Fruit fly (Drosophila melanogaster) whole organism: ENCODE data around the gene Atg2.

ENCODE experiments used
- CG8478 ChIP-seq: fragments of >200 bp; optimal IDR thresholded peaks from 2 replicates; lab custom pipeline; 2018; ENCODE audit warnings: inconsistent platforms
- Dll ChIP-seq: fragments of >200 bp; optimal IDR thresholded peaks from 2 replicates; lab custom pipeline; 2017
- EcR ChIP-seq, 2 experiments: fragments of >200 bp; optimal IDR thresholded peaks; 2 replicates each; lab custom pipeline; 2017; ENCODE audit warnings: missing biosample characterization in 2 of 2, missing genetic modification characterization in 2 of 2, missing genetic modification reagents in 2 of 2
- pan ChIP-seq: fragments of >200 bp; optimal IDR thresholded peaks from 2 replicates; lab custom pipeline; 2017
- psq ChIP-seq: fragments of >200 bp; optimal IDR thresholded peaks from 2 replicates; lab custom pipeline; 2017
- usp ChIP-seq: fragments of >200 bp; optimal IDR thresholded peaks from 2 replicates; lab custom pipeline; 2017; ENCODE audit warnings: missing biosample characterization, missing genetic modification characterization, mixed read lengths

DNA sequence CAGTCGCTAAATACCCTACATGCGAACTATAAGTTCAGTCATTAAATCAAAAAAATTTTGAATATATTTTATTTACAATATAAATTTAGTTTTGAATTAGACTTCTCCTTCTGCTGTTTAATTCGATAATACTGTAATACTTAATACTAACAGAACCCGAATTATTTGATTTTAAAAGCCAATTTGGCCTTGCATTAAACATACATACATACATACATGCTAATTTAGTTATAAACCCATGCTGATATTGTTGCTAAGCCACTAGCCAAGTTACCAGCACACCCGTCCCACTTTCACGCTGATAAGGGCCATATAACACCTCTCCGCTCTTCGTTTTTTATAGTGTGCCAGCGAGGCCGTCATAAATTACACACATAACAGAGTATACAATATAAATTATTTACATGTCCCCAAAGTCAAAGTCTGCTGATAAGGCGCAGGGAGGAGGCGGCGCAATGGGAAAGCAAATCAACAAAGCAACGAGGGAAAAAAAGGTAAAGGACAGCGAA, 25.0 kb downstream of the Atg2 start:
- no peak for TF ChIP-seq usp (GFP tag; lab: Kevin White, UChicago)
- no peak for TF ChIP-seq CG8478 (lab: Kevin White, UChicago)
- no peak for TF ChIP-seq pan (lab: Kevin White, UChicago)
- TF ChIP-seq psq (lab: Kevin White, UChicago), result no peak
- TF ChIP-seq EcR (GFP tag; optimal IDR thresholded peaks at IDR 0.05; lab: Kevin White, UChicago), result no peak
- no peak for TF ChIP-seq Dll
